Fruit fly (Drosophila melanogaster) whole organism, embryonic: Measurements from ENCODE around the gene sol.

Source experiments
- CG10959 ChIP-seq: fragments of 200-800 bp; sonication (Bioruptor generic); IDR thresholded peaks from 2 replicates; pipeline ENCODE4 v1.3.6; 2022; ENCODE audit warnings: missing biosample characterization, missing genetic modification characterization
- CG10979 ChIP-seq: fragments of 200-800 bp; sonication (Bioruptor generic); optimal IDR thresholded peaks from 2 replicates; lab custom pipeline; 2018; ENCODE audit warnings: missing biosample characterization, mild to moderate bottlenecking, missing genetic modification characterization, moderate library complexity
- CG11093 ChIP-seq: fragments of 200-800 bp; sonication (Bioruptor generic); IDR thresholded peaks from 3 replicates; pipeline ENCODE4 v1.3.6; 2022; ENCODE audit warnings: missing biosample characterization, missing genetic modification characterization
- CG13123 ChIP-seq: fragments of 200-800 bp; sonication (Bioruptor generic); optimal IDR thresholded peaks from 2 replicates; lab custom pipeline; 2016; ENCODE audit warnings: missing biosample characterization, missing genetic modification characterization
- CG13624 ChIP-seq: fragments of 200-800 bp; sonication (Bioruptor generic); optimal IDR thresholded peaks from 2 replicates; lab custom pipeline; 2016; ENCODE audit warnings: missing biosample characterization, missing genetic modification characterization
- CG13775 ChIP-seq: fragments of 200-800 bp; sonication (Bioruptor generic); optimal IDR thresholded peaks from 3 replicates; lab custom pipeline; 2017; ENCODE audit warnings: missing biosample characterization, mild to moderate bottlenecking, missing genetic modification characterization
- CG15601 ChIP-seq: fragments of 200-800 bp; sonication (Bioruptor generic); optimal IDR thresholded peaks from 3 replicates; lab custom pipeline; 2019; ENCODE audit warnings: missing biosample characterization, mild to moderate bottlenecking, missing genetic modification characterization, moderate library complexity
- CG18262 ChIP-seq: fragments of 200-800 bp; optimal IDR thresholded peaks from 3 replicates; lab custom pipeline; 2019; ENCODE audit warnings: missing biosample characterization, mild to moderate bottlenecking, missing genetic modification characterization, moderate library complexity
- CG30020 ChIP-seq: fragments of 200-800 bp; optimal IDR thresholded peaks from 2 replicates; lab custom pipeline; 2019; ENCODE audit warnings: missing biosample characterization, mild to moderate bottlenecking, missing genetic modification characterization, moderate library complexity
- CG31224 ChIP-seq: fragments of 200-800 bp; sonication (Bioruptor generic); IDR thresholded peaks from 2 replicates; pipeline ENCODE4 v1.3.6; 2022; ENCODE audit warnings: missing biosample characterization, missing genetic modification characterization
- CG3281 ChIP-seq: fragments of 200-800 bp; sonication (Bioruptor generic); optimal IDR thresholded peaks from 3 replicates; lab custom pipeline; 2017; ENCODE audit warnings: missing biosample characterization, mild to moderate bottlenecking, missing genetic modification characterization
- CG33213 ChIP-seq: fragments of 200-800 bp; sonication (Bioruptor generic); optimal IDR thresholded peaks from 3 replicates; lab custom pipeline; 2016; ENCODE audit warnings: missing biosample characterization, missing genetic modification characterization
- CG4328 ChIP-seq: fragments of 200-800 bp; sonication (Bioruptor generic); optimal IDR thresholded peaks from 3 replicates; lab custom pipeline; 2017; ENCODE audit warnings: missing biosample characterization, missing genetic modification reagents, missing genetic modification characterization
- CG4404 ChIP-seq: fragments of 200-800 bp; sonication (Bioruptor generic); IDR thresholded peaks from 2 replicates; pipeline ENCODE4 v1.3.6; 2022; ENCODE audit warnings: missing biosample characterization, missing genetic modification characterization
- CG4820 ChIP-seq: fragments of 200-800 bp; sonication (Bioruptor generic); optimal IDR thresholded peaks from 3 replicates; lab custom pipeline; 2016; ENCODE audit warnings: missing biosample characterization, missing genetic modification characterization
- CG9797 ChIP-seq: fragments of 200-800 bp; sonication (Bioruptor generic); optimal IDR thresholded peaks from 3 replicates; lab custom pipeline; 2018; ENCODE audit warnings: missing biosample characterization, mild to moderate bottlenecking, missing genetic modification characterization
- CG9817 ChIP-seq: fragments of 200-800 bp; sonication (Bioruptor generic); optimal IDR thresholded peaks from 2 replicates; lab custom pipeline; 2018; ENCODE audit warnings: missing biosample characterization, mild to moderate bottlenecking, missing genetic modification characterization, moderate library complexity
- CG9876 ChIP-seq: fragments of 200-800 bp; sonication (Bioruptor generic); optimal IDR thresholded peaks from 2 replicates; lab custom pipeline; 2016; ENCODE audit warnings: missing biosample characterization, missing genetic modification characterization
- CTCF ChIP-seq: fragments of 200-800 bp; sonication (Bioruptor generic); optimal IDR thresholded peaks from 2 replicates; lab custom pipeline; 2017; ENCODE audit warnings: missing biosample characterization, mild to moderate bottlenecking, missing genetic modification characterization, moderate library complexity
- Camta ChIP-seq: fragments of 200-800 bp; sonication (Bioruptor generic); optimal IDR thresholded peaks from 2 replicates; lab custom pipeline; 2016; ENCODE audit warnings: missing biosample characterization, missing genetic modification characterization
- Dbx ChIP-seq: fragments of 200-800 bp; sonication (Bioruptor generic); IDR thresholded peaks from 3 replicates; pipeline ENCODE4 v1.3.6; 2022; ENCODE audit warnings: missing biosample characterization, missing genetic modification characterization
- E2f2 ChIP-seq: fragments of 200-800 bp; sonication (Bioruptor generic); IDR thresholded peaks from 2 replicates; pipeline ENCODE4 v1.3.6; 2022; ENCODE audit warnings: missing biosample characterization, missing genetic modification characterization
- Ets65A ChIP-seq: fragments of 200-800 bp; sonication (Bioruptor generic); peaks from one replicate; lab custom pipeline; 2016; ENCODE audit warnings: missing biosample characterization, missing genetic modification characterization
- Fer3 ChIP-seq: fragments of 200-800 bp; sonication (Bioruptor generic); optimal IDR thresholded peaks from 2 replicates; lab custom pipeline; 2018; ENCODE audit warnings: missing biosample characterization, mild to moderate bottlenecking, missing genetic modification characterization, moderate library complexity
- HHEX ChIP-seq: fragments of 200-800 bp; sonication (Bioruptor generic); optimal IDR thresholded peaks from 3 replicates; lab custom pipeline; 2017; ENCODE audit warnings: missing biosample characterization, mild to moderate bottlenecking, missing genetic modification characterization, missing genetic modification reagents
- HmgD ChIP-seq: fragments of 200-800 bp; sonication (Bioruptor generic); optimal IDR thresholded peaks from 3 replicates; lab custom pipeline; 2016; ENCODE audit warnings: missing biosample characterization, missing genetic modification characterization
- HmgZ ChIP-seq: fragments of 200-800 bp; sonication (Bioruptor generic); optimal IDR thresholded peaks from 2 replicates; lab custom pipeline; 2018; ENCODE audit warnings: missing biosample characterization, mild to moderate bottlenecking, missing genetic modification characterization
- Hmr ChIP-seq: fragments of 200-800 bp; sonication (Bioruptor generic); optimal IDR thresholded peaks from 3 replicates; lab custom pipeline; 2017; ENCODE audit warnings: mild to moderate bottlenecking, missing biosample characterization, missing genetic modification reagents, missing genetic modification characterization
- Myb ChIP-seq: fragments of 200-800 bp; sonication (Bioruptor generic); optimal IDR thresholded peaks from 2 replicates; lab custom pipeline; 2016; ENCODE audit warnings: missing biosample characterization, missing genetic modification characterization
- NfI ChIP-seq: fragments of 200-800 bp; sonication (Bioruptor generic); optimal IDR thresholded peaks from 3 replicates; lab custom pipeline; 2018; ENCODE audit warnings: missing biosample characterization, mild to moderate bottlenecking, missing genetic modification characterization, moderate library complexity
- PHDP ChIP-seq: fragments of 200-800 bp; sonication (Bioruptor generic); optimal IDR thresholded peaks from 3 replicates; lab custom pipeline; 2018; ENCODE audit warnings: missing biosample characterization, mild to moderate bottlenecking, missing genetic modification characterization, moderate library complexity
- Sry-δ ChIP-seq: fragments of 200-800 bp; sonication (Bioruptor generic); optimal IDR thresholded peaks from 2 replicates; lab custom pipeline; 2016; ENCODE audit warnings: missing biosample characterization, missing genetic modification characterization
- Ssrp ChIP-seq: fragments of 200-800 bp; sonication (Bioruptor generic); optimal IDR thresholded peaks from 2 replicates; lab custom pipeline; 2018; ENCODE audit warnings: missing biosample characterization, mild to moderate bottlenecking, missing genetic modification characterization, moderate library complexity
- ase ChIP-seq: fragments of 200-800 bp; sonication (Bioruptor generic); IDR thresholded peaks from 3 replicates; pipeline ENCODE4 v1.3.6; 2022; ENCODE audit warnings: missing biosample characterization, missing genetic modification characterization
- da ChIP-seq: fragments of 200-800 bp; sonication (Bioruptor generic); optimal IDR thresholded peaks from 2 replicates; lab custom pipeline; 2016; ENCODE audit warnings: missing biosample characterization, missing genetic modification characterization
- dmrt11E ChIP-seq: fragments of 200-800 bp; sonication (Bioruptor generic); optimal IDR thresholded peaks from 3 replicates; lab custom pipeline; 2018; ENCODE audit warnings: missing biosample characterization, mild to moderate bottlenecking, missing genetic modification characterization, moderate library complexity
- gce ChIP-seq: fragments of 200-800 bp; sonication (Bioruptor generic); IDR thresholded peaks from 3 replicates; pipeline ENCODE4 v1.3.6; 2022; ENCODE audit warnings: missing biosample characterization, missing genetic modification characterization
- gfzf ChIP-seq: fragments of 200-800 bp; sonication (Bioruptor generic); optimal IDR thresholded peaks from 2 replicates; lab custom pipeline; 2016; ENCODE audit warnings: missing biosample characterization, mild to moderate bottlenecking, missing genetic modification characterization, moderate library complexity
- grau ChIP-seq: fragments of 200-800 bp; optimal IDR thresholded peaks from 3 replicates; lab custom pipeline; 2019; ENCODE audit warnings: missing biosample characterization, mild to moderate bottlenecking, missing genetic modification characterization, moderate library complexity
- lola ChIP-seq, 3 experiments: fragments of >200 bp in 2 of 3; fragments of 200-800 bp in 1 of 3; sonication (Bioruptor generic) in 1 of 3; optimal IDR thresholded peaks; 2 replicates each; lab custom pipeline; 2017 to 2019; ENCODE audit warnings: missing biosample characterization in 3 of 3, missing genetic modification characterization in 3 of 3, mild to moderate bottlenecking in 1 of 3, moderate library complexity in 1 of 3
- mirr ChIP-seq: fragments of 200-800 bp; sonication (Bioruptor generic); optimal IDR thresholded peaks from 3 replicates; lab custom pipeline; 2018; ENCODE audit warnings: missing biosample characterization, mild to moderate bottlenecking, missing genetic modification characterization
- nerfin-1 ChIP-seq: fragments of 200-800 bp; sonication (Bioruptor generic); optimal IDR thresholded peaks from 3 replicates; lab custom pipeline; 2019; ENCODE audit warnings: missing biosample characterization, mild to moderate bottlenecking, missing genetic modification characterization, moderate library complexity
- pho ChIP-seq: fragments of 200-800 bp; sonication (Bioruptor generic); optimal IDR thresholded peaks from 2 replicates; lab custom pipeline; 2016; ENCODE audit warnings: missing biosample characterization, missing genetic modification characterization
- pzg ChIP-seq: fragments of 200-800 bp; sonication (Bioruptor generic); optimal IDR thresholded peaks from 3 replicates; lab custom pipeline; 2018; ENCODE audit warnings: missing biosample characterization, mild to moderate bottlenecking, missing genetic modification characterization, moderate library complexity
- stwl ChIP-seq: fragments of 200-800 bp; sonication (Bioruptor generic); optimal IDR thresholded peaks from 3 replicates; lab custom pipeline; 2018; ENCODE audit warnings: missing biosample characterization, mild to moderate bottlenecking, missing genetic modification characterization, moderate library complexity
- trem ChIP-seq: fragments of 200-800 bp; optimal IDR thresholded peaks from 3 replicates; lab custom pipeline; 2019; ENCODE audit warnings: missing biosample characterization, mild to moderate bottlenecking, missing genetic modification characterization, moderate library complexity
- vvl ChIP-seq: fragments of 200-800 bp; sonication (Bioruptor generic); IDR thresholded peaks from 2 replicates; pipeline ENCODE4 v1.3.6; 2022; ENCODE audit warnings: missing biosample characterization, missing genetic modification characterization
- wek ChIP-seq: fragments of 200-800 bp; sonication (Bioruptor generic); optimal IDR thresholded peaks from 3 replicates; lab custom pipeline; 2018; ENCODE audit warnings: missing biosample characterization, mild to moderate bottlenecking, missing genetic modification characterization, moderate library complexity
- z ChIP-seq: fragments of 200-800 bp; sonication (Bioruptor generic); IDR thresholded peaks from 3 replicates; pipeline ENCODE4 v1.3.6; 2022; ENCODE audit warnings: missing biosample characterization, missing genetic modification characterization
- zen ChIP-seq: fragments of 200-800 bp; sonication (Bioruptor generic); optimal IDR thresholded peaks from 3 replicates; lab custom pipeline; 2018; ENCODE audit warnings: missing biosample characterization, mild to moderate bottlenecking, missing genetic modification characterization, moderate library complexity
- zen2 ChIP-seq: fragments of 200-800 bp; sonication (Bioruptor generic); IDR thresholded peaks from 3 replicates; pipeline ENCODE4 v1.3.6; 2022; ENCODE audit warnings: missing biosample characterization, missing genetic modification characterization; ENCODE audit not compliant: partially characterized antibody

sol gene

DNA sequence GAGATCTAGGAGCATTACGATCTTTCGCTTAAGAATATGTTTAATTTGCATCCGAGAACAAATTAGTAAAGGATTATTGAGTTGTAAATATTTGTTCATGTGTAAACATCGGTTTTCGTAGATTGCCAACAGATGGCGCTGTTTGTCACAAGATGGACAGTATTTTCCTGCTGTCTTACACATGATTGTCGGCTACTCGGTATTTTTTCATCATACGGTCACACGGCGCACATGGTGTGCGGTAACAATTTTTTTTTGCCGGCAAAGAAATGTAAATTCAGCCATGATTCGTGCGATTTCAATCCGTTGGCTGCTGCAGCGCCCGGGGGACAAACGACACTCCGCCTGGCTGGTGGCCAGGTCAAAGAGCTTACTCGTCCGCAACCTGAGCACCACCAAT, 12.8 kb downstream of the sol start, which contains the start of the genes bbx and waw (continued):
- TF ChIP-seq stwl (tag; lab: Kevin White, UChicago) (peak; percentile 57), Hmr (GFP tag; lab: Kevin White, UChicago) (no peak), CG18262 (peak; percentile 3), Fer3 (tag; lab: Kevin White, UChicago) (peak; percentile 26), CG13123 (GFP tag; lab: Kevin White, UChicago) (no peak), dmrt11E (tag; lab: Kevin White, UChicago) (peak; percentile 13), CG3281 (GFP tag; lab: Kevin White, UChicago) (no peak), HmgZ (peak; percentile 70), CG9797 (GFP tag; lab: Kevin White, UChicago) (peak; percentile 87), HHEX (peak; percentile 34), vvl (peak; percentile 59), HmgD (GFP tag; lab: Kevin White, UChicago) (peak; percentile 11), Myb (GFP tag; lab: Kevin White, UChicago) (peak; percentile 47), Camta (peak; percentile 3), grau (tag; lab: Kevin White, UChicago) (peak; percentile 18), CTCF (peak; percentile 94), CG13624 (GFP tag; lab: Kevin White, UChicago) (peak; percentile 38), PHDP (tag; lab: Kevin White, UChicago) (peak; percentile 36), gfzf (GFP tag; lab: Kevin White, UChicago) (peak; percentile 87), gce (no peak), mirr (GFP tag; lab: Kevin White, UChicago) (peak; percentile 54), pho (GFP tag; lab: Kevin White, UChicago) (peak; percentile 18), CG33213 (GFP tag; lab: Kevin White, UChicago) (peak; percentile 66), Ssrp (tag; lab: Kevin White, UChicago) (no peak), Dbx (GFP tag; lab: Robert Waterston, UW) (no peak), trem (tag; lab: Kevin White, UChicago) (peak; percentile 60), CG10959 (GFP tag; lab: Robert Waterston, UW) (0 out of 2 replicates have a peak, but pooled peaks have one; percentile 11), z (no peak), Ets65A (GFP tag; lab: Kevin White, UChicago) (no peak), CG9876 (GFP tag; lab: Kevin White, UChicago) (no peak), E2f2 (GFP tag; lab: Robert Waterston, UW) (peak; percentile 64), ase (GFP tag; lab: Robert Waterston, UW) (no peak), Sry-δ (GFP tag; lab: Kevin White, UChicago) (peak; percentile 7), CG15601 (tag; lab: Kevin White, UChicago) (peak; percentile 48), CG9817 (tag; lab: Kevin White, UChicago) (peak; percentile 8), da (GFP tag; lab: Kevin White, UChicago) (no peak), lola (GFP tag; optimal IDR thresholded peaks at IDR 0.05; lab: Kevin White, UChicago) (peak in 1 of 3 experiments; percentile 22), pzg (GFP tag; lab: Kevin White, UChicago) (peak; percentile 77), CG13775 (GFP tag; lab: Kevin White, UChicago) (peak; percentile 18), CG4404 (no peak), CG10979 (tag; lab: Kevin White, UChicago) (peak; percentile 96), CG4328 (GFP tag; lab: Kevin White, UChicago) (peak; percentile 25), NfI (peak; percentile 33), zen (tag; lab: Kevin White, UChicago) (peak; percentile 43), CG31224 (GFP tag; lab: Robert Waterston, UW) (no peak), CG30020 (peak; percentile 8), nerfin-1 (tag; lab: Kevin White, UChicago) (peak; percentile 24), CG4820 (GFP tag; lab: Kevin White, UChicago) (no peak), zen2 (no peak), CG11093 (no peak), wek (GFP tag; lab: Kevin White, UChicago) (peak; percentile 4)
